Worm (Caenorhabditis elegans): ENCODE data around the gene ins-12.

ins-12 gene

ce11 chrII:5543476-5544144 lies 10.8 kb upstream of the ins-12 start:
- peak; percentile 93 for TF ChIP-seq lin-54 (GFP tag; optimal IDR thresholded peaks at IDR 0.05)
- peak; percentile 97 for TF ChIP-seq chd-7 (tag; optimal IDR thresholded peaks at IDR 0.05)
- TF ChIP-seq aptf-2 (GFP tag; conservative IDR thresholded peaks at IDR 0.05), result peak; percentile 72; the same call in 1 of the 2 replicates
- TF ChIP-seq C17E4.6 (GFP tag; IDR thresholded peaks at IDR 0.05), result peak; percentile 85
- no peak for TF ChIP-seq lsy-27 (tag; optimal IDR thresholded peaks at IDR 0.05; ENCODE audit: borderline replicate concordance, insufficient read depth)
- no peak for TF ChIP-seq nfya-1 (tag; optimal IDR thresholded peaks at IDR 0.05; ENCODE audit: borderline replicate concordance, insufficient read depth)
- TF ChIP-seq lsl-1 (GFP tag; optimal IDR thresholded peaks at IDR 0.05), result peak; percentile 55
- 0 out of 2 replicates have a peak, but pooled peaks have one; percentile 44 for TF ChIP-seq ztf-6 (GFP tag; IDR thresholded peaks at IDR 0.05)
- peak; percentile 45 for TF ChIP-seq nhr-80 (tag; optimal IDR thresholded peaks at IDR 0.05)
- TF ChIP-seq hsf-1 (GFP tag; IDR thresholded peaks at IDR 0.05), result peak; percentile 67
- 0 out of 2 replicates have a peak, but pooled peaks have one; percentile 55 for TF ChIP-seq nfya-2 (GFP tag; IDR thresholded peaks at IDR 0.05)
- peak; percentile 55 for TF ChIP-seq mes-4 (tag; optimal IDR thresholded peaks at IDR 0.05)
- TF ChIP-seq lir-1 (GFP tag; conservative IDR thresholded peaks at IDR 0.05), result peak; percentile 89
- TF ChIP-seq T07F8.4 (tag; optimal IDR thresholded peaks at IDR 0.05), result peak; percentile 82
- TF ChIP-seq cebp-2 (GFP tag; IDR thresholded peaks at IDR 0.05), result peak; percentile 83; the same call in 1 of the 2 replicates
- TF ChIP-seq attf-5 (GFP tag; optimal IDR thresholded peaks at IDR 0.05), result peak; percentile 87
- TF ChIP-seq dox-1 (GFP tag; IDR thresholded peaks at IDR 0.05), result peak; percentile 97
- peak; percentile 49 for TF ChIP-seq madf-8 (GFP tag; conservative IDR thresholded peaks at IDR 0.05)
- peak; percentile 86 for TF ChIP-seq ztf-22 (GFP tag; optimal IDR thresholded peaks at IDR 0.05)
- peak; percentile 100 for TF ChIP-seq ama-1 (optimal IDR thresholded peaks at IDR 0.05)
- TF ChIP-seq ama-1 (GFP tag; optimal IDR thresholded peaks at IDR 0.05), result peak; percentile 85 to 93
- TF ChIP-seq F33H1.4 (GFP tag; IDR thresholded peaks at IDR 0.05), result peak; percentile 64
- TF ChIP-seq sptf-2 (GFP tag; optimal IDR thresholded peaks at IDR 0.05), result peak; percentile 10
- no peak for TF ChIP-seq B0019.2 (GFP tag; conservative IDR thresholded peaks at IDR 0.05)
- TF ChIP-seq F57A8.1 (GFP tag; optimal IDR thresholded peaks at IDR 0.05), result peak; percentile 78
- TF ChIP-seq madf-10 (tag; optimal IDR thresholded peaks at IDR 0.05), result peak; percentile 94
- TF ChIP-seq repo-1 (tag; optimal IDR thresholded peaks at IDR 0.05), result peak; percentile 98
- TF ChIP-seq fkh-3 (tag; optimal IDR thresholded peaks at IDR 0.05), result peak; percentile 82
- TF ChIP-seq bed-2 (GFP tag; IDR thresholded peaks at IDR 0.05), result peak; percentile 87
- peak; percentile 98 for TF ChIP-seq ceh-27 (GFP tag; optimal IDR thresholded peaks at IDR 0.05)
- TF ChIP-seq ztf-25 (GFP tag; IDR thresholded peaks at IDR 0.05), result no peak
- TF ChIP-seq lin-40 (tag; optimal IDR thresholded peaks at IDR 0.05), result peak; percentile 99
- TF ChIP-seq nhr-90 (tag; optimal IDR thresholded peaks at IDR 0.05), result peak; percentile 69
- peak; percentile 64 for TF ChIP-seq die-1 (tag; optimal IDR thresholded peaks at IDR 0.05)
- TF ChIP-seq Y53F4B.3 (GFP tag; IDR thresholded peaks at IDR 0.05), result no peak
- peak; percentile 47 for TF ChIP-seq efl-1 (GFP tag; optimal IDR thresholded peaks at IDR 0.05)
- TF ChIP-seq nfyb-1 (GFP tag; IDR thresholded peaks at IDR 0.05), result peak; percentile 98
- peak; percentile 93 for TF ChIP-seq akir-1 (GFP tag; optimal IDR thresholded peaks at IDR 0.05)
- peak; percentile 68; the same call in 1 of the 2 replicates for TF ChIP-seq Y79H2A.3 (GFP tag; conservative IDR thresholded peaks at IDR 0.05)
- peak; percentile 98 for TF ChIP-seq ztf-26 (tag; optimal IDR thresholded peaks at IDR 0.05)
- peak; percentile 93 for TF ChIP-seq F23B12.7 (tag; optimal IDR thresholded peaks at IDR 0.05; ENCODE audit: insufficient read depth)
- peak; percentile 39 for TF ChIP-seq hlh-12 (tag; optimal IDR thresholded peaks at IDR 0.05)
- TF ChIP-seq rec-8 (tag; optimal IDR thresholded peaks at IDR 0.05), result peak; percentile 69 to 72
- peak; percentile 97 for TF ChIP-seq dpff-1 (tag; optimal IDR thresholded peaks at IDR 0.05)
- TF ChIP-seq ZK185.1 (tag; optimal IDR thresholded peaks at IDR 0.05; ENCODE audit: poor library complexity, severe bottlenecking), result peak; percentile 98
- peak; percentile 54 for TF ChIP-seq nhr-179 (tag; optimal IDR thresholded peaks at IDR 0.05)
- peak; percentile 95 for TF ChIP-seq snpc-1.1 (tag; optimal IDR thresholded peaks at IDR 0.05; ENCODE audit: insufficient read depth)

Measured in whole organism, young adult.